Worm (Caenorhabditis elegans): ENCODE data around the gene F58F12.4.
A peak's percentile ranks its signal among the peaks of the same experiment; 100 is the strongest.

F58F12.4 gene

DNA sequence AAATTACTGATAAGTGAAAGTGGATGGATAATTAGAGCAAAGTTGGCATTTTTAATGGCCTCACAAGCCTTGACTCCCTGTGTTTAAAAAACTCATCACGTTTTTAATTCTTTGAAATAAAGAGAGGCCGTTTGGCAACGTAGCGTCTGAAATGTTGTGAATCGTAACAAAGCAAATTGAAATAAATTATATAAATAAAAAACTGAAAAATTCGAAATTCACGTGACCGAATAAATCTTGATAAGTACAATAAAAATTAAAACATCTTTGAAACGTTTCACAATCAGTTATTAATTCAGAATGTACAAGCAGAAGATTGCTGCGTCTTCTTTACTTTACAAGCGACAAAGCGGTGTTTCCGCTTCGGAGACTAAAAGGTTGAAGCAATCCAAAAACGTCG lies 36.2 kb downstream of the F58F12.4 start, which contains the start of gene K03H9.3:
TSS of gene K03H9.3 (plus strand) at position 301 of the 400 bp plus-strand sequence.
- TF ChIP-seq pros-1 (tag; optimal IDR thresholded peaks at IDR 0.05) (no peak), ztf-16 (tag; optimal IDR thresholded peaks at IDR 0.05) (no peak), ceh-34 (tag; optimal IDR thresholded peaks at IDR 0.05) (no peak), zip-5 (tag; optimal IDR thresholded peaks at IDR 0.05) (no peak), nhr-11 (tag; optimal IDR thresholded peaks at IDR 0.05) (no peak), npax-4 (tag; optimal IDR thresholded peaks at IDR 0.05) (no peak), lim-6 (tag; optimal IDR thresholded peaks at IDR 0.05) (no peak)

DNA sequence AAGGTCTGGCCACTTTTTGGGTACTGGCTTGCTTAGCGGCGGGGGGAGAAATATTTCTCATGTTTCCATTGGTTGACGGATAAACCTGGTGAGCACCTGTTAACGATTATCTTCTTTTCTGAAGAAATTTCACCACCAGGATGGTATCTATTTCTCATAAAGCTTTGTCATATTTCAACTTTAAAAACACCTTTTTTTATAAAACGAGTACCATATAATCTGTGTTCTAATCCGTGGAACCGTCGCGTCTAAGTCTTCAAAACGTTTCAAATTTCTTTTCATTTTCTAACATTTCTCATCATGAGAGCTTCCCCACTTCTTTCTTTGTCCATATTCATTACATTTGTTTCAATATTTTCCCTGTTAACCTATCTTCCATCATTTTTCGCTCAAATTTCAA lies 39.4 kb downstream of the F58F12.4 start, which contains the start of gene col-75:
TSS of gene col-75 (plus strand) at position 301 of the 400 bp plus-strand sequence.
- no peak for TF ChIP-seq pha-2 (tag; optimal IDR thresholded peaks at IDR 0.05)
- TF ChIP-seq Y22D7AL.16 (tag; optimal IDR thresholded peaks at IDR 0.05), result no peak
- no peak for TF ChIP-seq che-1 (tag; optimal IDR thresholded peaks at IDR 0.05)
- TF ChIP-seq nhr-11 (tag; optimal IDR thresholded peaks at IDR 0.05), result no peak
- no peak for TF ChIP-seq ceh-9 (tag; optimal IDR thresholded peaks at IDR 0.05)
- no peak for TF ChIP-seq hlh-8 (tag; optimal IDR thresholded peaks at IDR 0.05)
- TF ChIP-seq hlh-30 (tag; optimal IDR thresholded peaks at IDR 0.05; ENCODE audit: insufficient read depth), result no peak

DNA sequence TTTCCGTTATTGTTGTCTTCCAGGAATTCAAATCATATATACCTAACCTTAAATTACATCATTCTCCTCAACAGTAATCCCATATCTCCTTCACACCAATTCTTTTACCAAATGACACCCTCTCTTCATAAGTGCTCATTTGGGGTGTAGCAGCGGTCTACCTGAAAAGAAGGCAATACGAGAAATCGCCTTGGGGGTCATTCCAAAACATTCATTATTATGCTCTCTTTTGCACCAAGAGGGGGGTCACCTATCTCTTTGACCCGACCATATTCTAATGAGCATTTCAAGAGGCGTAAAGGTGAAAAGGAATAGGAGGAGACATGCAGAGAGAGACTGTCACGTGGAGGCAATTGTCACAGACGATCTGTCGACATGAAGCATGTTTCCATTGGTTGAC lies 50.3 kb downstream of the F58F12.4 start:
- TF ChIP-seq hlh-30 (tag; optimal IDR thresholded peaks at IDR 0.05; ENCODE audit: insufficient read depth) (peak; percentile 25), C38D4.7 (GFP tag; optimal IDR thresholded peaks at IDR 0.05) (no peak)

Measured in whole organism, late embryonic.